Worm (Caenorhabditis elegans) whole organism, early embryonic: ENCODE data around the gene C45G7.4.

Experiments
- B0310.2 ChIP-seq: sonication (generic microtip); optimal IDR thresholded peaks from 2 replicates; lab custom pipeline; 2016; ENCODE audit warnings: mild to moderate bottlenecking, missing genetic modification characterization, missing compliant biosample characterization
- ama-1 ChIP-seq: fragments of 150-350 bp; optimal IDR thresholded peaks from 2 replicates; lab custom pipeline; 2014
- ceh-13 ChIP-seq: fragments of 200-800 bp; sonication (Bioruptor generic); optimal IDR thresholded peaks from 2 replicates; lab custom pipeline; 2018; ENCODE audit warnings: mild to moderate bottlenecking, missing genetic modification characterization, missing compliant biosample characterization
- flt-1 ChIP-seq: fragments of 200-800 bp; sonication (Bioruptor generic); IDR thresholded peaks from 2 replicates; pipeline ENCODE4 v1.3.6; 2022; ENCODE audit warnings: missing genetic modification characterization, missing compliant biosample characterization
- hnd-1 ChIP-seq: sonication (generic microtip); optimal IDR thresholded peaks from 2 replicates; lab custom pipeline; 2016; ENCODE audit warnings: missing genetic modification characterization, missing compliant biosample characterization
- pes-1 ChIP-seq: fragments of 200-800 bp; sonication (Bioruptor generic); IDR thresholded peaks from 2 replicates; pipeline ENCODE4 v1.3.6; 2022; ENCODE audit warnings: missing genetic modification reagents, missing genetic modification characterization, missing compliant biosample characterization
- scrt-1 ChIP-seq: fragments of 200-800 bp; sonication (Bioruptor generic); IDR thresholded peaks from 2 replicates; pipeline ENCODE4 v1.3.6; 2022; ENCODE audit warnings: missing genetic modification characterization, missing compliant biosample characterization
- sea-1 ChIP-seq: fragments of 200-800 bp; sonication (Bioruptor generic); conservative IDR thresholded peaks from 2 replicates; pipeline ENCODE4 v1.3.6; 2022; ENCODE audit warnings: missing genetic modification characterization, missing compliant biosample characterization
- tbx-11 ChIP-seq: fragments of 200-800 bp; sonication (Bioruptor generic); IDR thresholded peaks from 2 replicates; pipeline ENCODE4 v1.3.6; 2022; ENCODE audit warnings: missing genetic modification characterization, missing compliant biosample characterization

DNA sequence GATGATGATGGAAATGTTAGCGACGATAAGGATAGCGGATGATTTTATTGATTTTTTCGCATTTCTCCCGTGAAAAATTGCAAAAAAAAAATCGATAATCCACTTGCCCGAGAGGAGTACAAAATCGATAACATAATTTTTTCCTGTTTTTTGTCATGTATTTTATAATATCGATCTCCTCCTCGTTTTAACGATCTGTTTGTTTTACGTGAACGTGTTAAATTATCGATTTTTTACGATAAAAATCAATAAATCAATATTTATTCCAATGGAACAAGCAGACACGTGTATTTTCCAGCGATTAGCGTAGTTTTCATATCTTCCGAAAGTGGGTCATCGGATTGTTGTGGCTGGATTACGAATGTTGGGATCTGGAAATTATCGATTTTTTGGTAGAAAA is 36.8 kb upstream of the C45G7.4 start:
- TF ChIP-seq hnd-1 (tag; lab: Kevin White, UChicago) (no peak), scrt-1 (no peak), sea-1 (GFP tag; lab: Robert Waterston, UW) (no peak), ceh-13 (GFP tag; lab: Kevin White, UChicago) (no peak), B0310.2 (tag; lab: Kevin White, UChicago) (no peak), tbx-11 (GFP tag; lab: Robert Waterston, UW) (no peak), ama-1 (no peak), pes-1 (no peak), flt-1 (no peak)
